Fruit fly (Drosophila melanogaster) whole organism: ENCODE measurements around the gene CG5727.

Source experiments
- CG8478 ChIP-seq: fragments of >200 bp; optimal IDR thresholded peaks from 2 replicates; lab custom pipeline; 2018; ENCODE audit warnings: inconsistent platforms
- Dll ChIP-seq: fragments of >200 bp; optimal IDR thresholded peaks from 2 replicates; lab custom pipeline; 2017
- EcR ChIP-seq, 2 experiments: fragments of >200 bp; optimal IDR thresholded peaks; 2 replicates each; lab custom pipeline; 2017; ENCODE audit warnings: missing biosample characterization in 2 of 2, missing genetic modification characterization in 2 of 2, missing genetic modification reagents in 2 of 2
- pan ChIP-seq: fragments of >200 bp; optimal IDR thresholded peaks from 2 replicates; lab custom pipeline; 2017
- psq ChIP-seq: fragments of >200 bp; optimal IDR thresholded peaks from 2 replicates; lab custom pipeline; 2017
- usp ChIP-seq: fragments of >200 bp; optimal IDR thresholded peaks from 2 replicates; lab custom pipeline; 2017; ENCODE audit warnings: missing biosample characterization, missing genetic modification characterization, mixed read lengths

The CG5727 gene

dm6 chr2L:10231510-10231909, 21.0 kb upstream of the CG5727 start, which contains the start of gene ova:
Gene ova, minus strand, starts transcription at chr2L:10231692.
- no peak for TF ChIP-seq pan (lab: Kevin White, UChicago)
- TF ChIP-seq Dll (lab: Kevin White, UChicago) = no peak
- TF ChIP-seq CG8478 = no peak
- no peak for TF ChIP-seq usp (GFP tag; lab: Kevin White, UChicago)
- TF ChIP-seq psq (lab: Kevin White, UChicago) = no peak

dm6 chr2L:10231092-10231494, 20.6 kb upstream of the CG5727 start:
- TF ChIP-seq Dll (lab: Kevin White, UChicago) (no peak), EcR (GFP tag; optimal IDR thresholded peaks at IDR 0.05; lab: Kevin White, UChicago) (no peak), psq (lab: Kevin White, UChicago) (no peak), usp (GFP tag; lab: Kevin White, UChicago) (no peak), CG8478 (no peak), pan (lab: Kevin White, UChicago) (no peak)

dm6 chr2L:10230455-10230854, 20.0 kb upstream of the CG5727 start:
- TF ChIP-seq EcR (GFP tag; optimal IDR thresholded peaks at IDR 0.05; lab: Kevin White, UChicago) (no peak), pan (lab: Kevin White, UChicago) (no peak), usp (GFP tag; lab: Kevin White, UChicago) (no peak), psq (lab: Kevin White, UChicago) (no peak), Dll (lab: Kevin White, UChicago) (no peak)

DNA sequence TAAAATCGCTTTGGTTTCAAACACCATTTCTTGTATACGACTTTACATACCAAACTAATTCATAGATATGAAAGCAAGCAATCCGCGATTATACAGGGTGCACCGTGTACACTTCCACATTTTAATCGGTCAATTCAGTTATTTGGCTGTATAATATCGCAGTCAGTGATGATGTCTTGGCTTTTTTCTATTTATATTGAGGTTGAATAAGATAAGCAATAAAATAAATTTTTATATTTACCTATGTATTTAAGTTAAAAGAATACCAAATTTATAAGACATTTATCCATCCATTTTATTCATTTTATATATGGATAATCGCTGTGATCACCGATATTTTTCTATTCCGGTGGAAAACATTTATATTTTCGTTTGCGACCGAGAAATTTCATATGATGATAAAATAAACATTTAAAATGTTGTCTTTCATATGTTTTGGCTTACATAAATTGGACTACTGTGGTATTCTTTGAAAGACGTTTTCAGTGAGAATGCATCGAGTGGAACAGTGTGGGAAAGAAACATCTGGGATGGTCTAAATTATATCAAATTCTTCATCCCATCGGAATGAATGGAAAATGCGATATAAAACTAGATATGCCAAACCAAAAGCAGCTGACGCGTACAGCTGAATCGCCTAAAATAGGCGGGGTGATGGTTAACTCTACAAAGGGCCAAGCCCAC, 16.4 kb upstream of the CG5727 start, which contains the start of gene CG5708:
Gene CG5708 (minus strand): TSS at position 85 of the 684 bp plus-strand sequence.
- no peak for TF ChIP-seq CG8478
- no peak for TF ChIP-seq Dll (lab: Kevin White, UChicago)

dm6 chr2L:10226213-10226723, 15.8 kb upstream of the CG5727 start:
- no peak for TF ChIP-seq pan (lab: Kevin White, UChicago)
- TF ChIP-seq psq (lab: Kevin White, UChicago) = no peak
- no peak for TF ChIP-seq Dll (lab: Kevin White, UChicago)

- TF ChIP-seq psq (lab: Kevin White, UChicago) = no peak
- no peak for TF ChIP-seq Dll (lab: Kevin White, UChicago)
- TF ChIP-seq pan (lab: Kevin White, UChicago) = no peak
- no peak for TF ChIP-seq CG8478
- no peak for TF ChIP-seq usp (GFP tag; lab: Kevin White, UChicago)
- TF ChIP-seq EcR (GFP tag; optimal IDR thresholded peaks at IDR 0.05; lab: Kevin White, UChicago) = no peak
These were observed 12.2 kb upstream of the CG5727 start, which contains the start of gene Bcs1 for dm6 chr2L:10222550-10223231. Gene Bcs1, plus strand, starts transcription at chr2L:10222657.

dm6 chr2L:10221387-10221705, 10.9 kb upstream of the CG5727 start:
- TF ChIP-seq usp (GFP tag; lab: Kevin White, UChicago) (no peak), pan (lab: Kevin White, UChicago) (no peak)

DNA sequence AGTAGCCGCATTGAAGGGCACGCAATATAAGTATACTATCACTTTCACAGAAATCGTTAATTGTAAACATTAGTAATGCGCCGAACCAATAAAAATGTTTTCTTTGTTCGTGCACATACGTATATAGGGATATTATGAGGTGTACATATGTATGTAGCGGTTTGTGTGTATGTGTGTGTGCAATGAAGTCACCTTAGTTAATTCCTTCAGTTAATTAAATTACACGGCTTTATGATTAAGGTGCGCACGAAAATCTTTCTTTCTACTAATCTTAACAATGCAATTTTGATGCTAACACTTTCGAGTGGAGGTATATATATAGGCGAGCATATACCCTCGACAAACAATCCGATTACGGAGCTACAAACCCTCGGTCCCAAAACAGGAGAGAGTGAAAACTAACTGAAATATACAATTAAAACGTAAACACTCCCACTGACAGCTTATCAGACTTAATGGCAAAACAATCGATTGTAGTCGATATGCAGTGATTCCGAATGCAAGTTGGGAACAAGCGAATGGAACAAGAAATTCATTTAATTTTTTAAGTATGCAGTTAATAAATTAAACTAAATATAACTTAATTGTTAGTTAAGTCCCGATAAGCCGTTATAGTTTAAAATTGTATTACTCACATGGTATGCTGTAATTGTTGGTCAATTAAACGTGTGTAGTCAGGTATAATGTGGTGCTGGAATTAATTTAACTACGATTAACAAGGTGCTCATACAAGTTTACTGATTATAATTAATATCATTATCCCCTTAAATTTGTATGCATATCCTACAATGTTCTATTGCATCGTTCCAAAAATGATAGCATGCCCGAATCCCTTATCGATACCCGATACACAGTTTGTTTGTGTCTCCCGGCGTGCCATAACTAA, 10.3 kb upstream of the CG5727 start, which contains the start of the genes Npc1a and Prosalpha6:
Gene Npc1a (minus strand): TSS at position 716 of the 886 bp plus-strand sequence.
Gene Prosalpha6 (plus strand): TSS at position 851 of the 886 bp plus-strand sequence.
- TF ChIP-seq CG8478 = no peak
- TF ChIP-seq pan (lab: Kevin White, UChicago) = no peak
- no peak for TF ChIP-seq usp (GFP tag; lab: Kevin White, UChicago)
- no peak for TF ChIP-seq Dll (lab: Kevin White, UChicago)
- no peak for TF ChIP-seq psq (lab: Kevin White, UChicago)
- TF ChIP-seq EcR (GFP tag; optimal IDR thresholded peaks at IDR 0.05; lab: Kevin White, UChicago) = no peak

DNA sequence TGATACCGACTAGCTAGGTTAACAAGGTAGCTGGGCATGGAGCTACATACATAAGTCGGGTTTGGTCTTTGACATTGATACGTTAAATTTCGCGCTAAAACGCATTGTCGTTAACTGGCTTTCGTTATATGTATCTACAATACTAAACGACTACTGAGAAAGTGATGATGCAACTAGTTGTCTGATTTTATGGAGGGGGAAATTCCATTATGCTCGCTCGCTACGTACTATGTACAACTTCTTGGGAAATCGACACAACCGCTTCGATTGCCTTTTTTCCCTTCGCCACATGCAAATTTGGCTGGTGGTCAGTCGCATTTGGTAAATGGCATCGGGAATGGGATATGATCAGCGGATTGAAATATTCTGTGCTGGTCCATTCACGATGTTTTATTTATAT, 9.5 kb upstream of the CG5727 start:
- TF ChIP-seq CG8478 (no peak), pan (lab: Kevin White, UChicago) (no peak), psq (lab: Kevin White, UChicago) (no peak), usp (GFP tag; lab: Kevin White, UChicago) (no peak), EcR (GFP tag; optimal IDR thresholded peaks at IDR 0.05; lab: Kevin White, UChicago) (no peak), Dll (lab: Kevin White, UChicago) (no peak)

DNA sequence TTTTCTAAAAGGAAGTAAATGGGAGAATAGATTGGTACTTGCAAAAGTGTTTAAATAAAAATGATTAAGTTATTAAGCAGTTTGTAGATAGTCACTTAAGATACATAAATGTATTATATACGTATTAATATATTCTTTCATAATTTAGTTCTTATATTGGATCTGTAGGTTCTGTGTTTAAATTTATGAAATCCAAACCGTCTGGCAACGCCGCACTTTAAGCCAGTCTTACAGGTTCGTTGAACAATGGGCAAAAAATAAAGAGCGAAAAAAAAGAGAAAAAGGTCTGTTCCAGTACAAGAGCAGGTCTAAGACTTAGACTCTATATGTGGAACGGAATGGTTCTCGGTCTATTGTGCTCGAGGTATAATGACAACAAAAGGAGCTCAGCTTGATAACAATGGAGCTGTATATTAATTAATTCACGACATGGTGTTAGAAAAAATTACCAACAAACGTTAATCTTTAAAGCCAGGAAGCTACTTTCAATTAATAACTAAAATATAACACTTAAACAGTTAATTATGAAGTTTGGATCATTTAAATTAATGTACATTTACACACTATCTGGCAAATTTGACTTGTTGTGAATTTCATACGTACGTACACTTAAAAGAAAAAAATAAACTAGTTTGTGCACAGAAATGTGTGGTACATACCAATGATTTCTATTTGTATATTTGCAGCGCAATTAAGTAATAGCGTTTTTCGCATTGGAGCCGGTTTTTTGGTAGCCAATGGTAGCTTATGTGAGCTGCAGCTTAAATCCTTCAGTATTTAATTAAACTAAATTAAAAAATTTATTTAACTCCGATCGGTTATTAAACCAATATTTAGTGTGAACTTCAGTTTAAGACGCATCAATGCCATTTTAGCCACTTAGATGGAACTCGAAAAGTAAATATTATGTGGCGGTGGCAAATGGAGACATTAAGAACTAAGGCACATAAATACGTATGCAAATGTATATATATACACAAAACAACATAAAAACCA, 1.4 kb downstream of the CG5727 start, which contains the start of gene CG5731:
Gene CG5731 (minus strand): TSS at position 946 of the 996 bp plus-strand sequence.
- TF ChIP-seq CG8478 = no peak
- TF ChIP-seq EcR (GFP tag; optimal IDR thresholded peaks at IDR 0.05; lab: Kevin White, UChicago) = no peak
- TF ChIP-seq psq (lab: Kevin White, UChicago) = no peak
- TF ChIP-seq Dll (lab: Kevin White, UChicago) = no peak
- no peak for TF ChIP-seq pan (lab: Kevin White, UChicago)
- TF ChIP-seq usp (GFP tag; lab: Kevin White, UChicago) = no peak
